Worm (Caenorhabditis elegans) whole organism, L1 larva: ENCODE results near the gene nspb-1.
A peak's percentile ranks its signal among the peaks of the same experiment; 100 is the strongest.

ENCODE experiments used
- C04F5.9 ChIP-seq: sonication (generic microtip); optimal IDR thresholded peaks from 2 replicates; lab custom pipeline; 2016; ENCODE audit warnings: missing genetic modification characterization, missing compliant biosample characterization
- C16A3.4 ChIP-seq: fragments of 150-350 bp; optimal IDR thresholded peaks from 2 replicates; lab custom pipeline; 2014; ENCODE audit warnings: missing biosample characterization, missing genetic modification characterization
- C34B4.2 ChIP-seq: sonication (generic microtip); optimal IDR thresholded peaks from 2 replicates; lab custom pipeline; 2017; ENCODE audit warnings: mild to moderate bottlenecking, missing genetic modification characterization, missing compliant biosample characterization
- F16B12.6 ChIP-seq: fragments of 150-350 bp; optimal IDR thresholded peaks from 2 replicates; lab custom pipeline; 2014; ENCODE audit warnings: missing biosample characterization, missing genetic modification characterization
- alr-1 ChIP-seq: fragments of 200-800 bp; sonication (Bioruptor generic); optimal IDR thresholded peaks from 2 replicates; lab custom pipeline; 2018; ENCODE audit warnings: borderline replicate concordance, mild to moderate bottlenecking, missing genetic modification characterization, missing compliant biosample characterization
- blmp-1 ChIP-seq: fragments of 150-350 bp; optimal IDR thresholded peaks from 2 replicates; lab custom pipeline; 2014; ENCODE audit warnings: missing biosample characterization, missing genetic modification characterization
- ceh-8 ChIP-seq: fragments of 200-800 bp; sonication (Bioruptor generic); optimal IDR thresholded peaks from 2 replicates; lab custom pipeline; 2018; ENCODE audit warnings: mild to moderate bottlenecking, missing genetic modification characterization, moderate library complexity, missing compliant biosample characterization
- ceh-90 ChIP-seq: sonication (generic microtip); optimal IDR thresholded peaks from 2 replicates; lab custom pipeline; 2016; ENCODE audit warnings: missing genetic modification characterization, missing compliant biosample characterization
- ces-1 ChIP-seq: fragments of 150-350 bp; optimal IDR thresholded peaks from 2 replicates; lab custom pipeline; 2014; ENCODE audit warnings: missing biosample characterization, missing genetic modification reagents, missing genetic modification characterization
- dpl-1 ChIP-seq, 3 experiments: fragments of 150-350 bp in 2 of 3; sonication (generic microtip) in 1 of 3; optimal IDR thresholded peaks; 2 replicates each; lab custom pipeline; 2014 to 2017; ENCODE audit warnings: missing biosample characterization in 3 of 3, missing genetic modification characterization in 3 of 3, missing genetic modification reagents in 3 of 3
- dsc-1 ChIP-seq: sonication (generic microtip); optimal IDR thresholded peaks from 2 replicates; lab custom pipeline; 2016; ENCODE audit warnings: mild to moderate bottlenecking, missing genetic modification characterization, missing compliant biosample characterization
- egl-13 ChIP-seq: sonication (generic microtip); optimal IDR thresholded peaks from 2 replicates; lab custom pipeline; 2016; ENCODE audit warnings: missing genotype, missing genetic modification reagents, missing genetic modification characterization, missing compliant biosample characterization
- elt-2 ChIP-seq: sonication (generic microtip); optimal IDR thresholded peaks from 2 replicates; lab custom pipeline; 2016; ENCODE audit warnings: missing genetic modification characterization, mild to moderate bottlenecking, inconsistent platforms, missing compliant biosample characterization, missing genetic modification reagents
- elt-3 ChIP-seq, 6 experiments: fragments of 150-350 bp in 1 of 6; sonication (generic microtip); optimal IDR thresholded peaks; 2 replicates each; lab custom pipeline; 2017 to 2018; ENCODE audit warnings: missing biosample characterization in 6 of 6, missing genetic modification characterization in 6 of 6, inconsistent platforms in 1 of 6
- ets-5 ChIP-seq: fragments of 200-800 bp; sonication (Bioruptor generic); IDR thresholded peaks from 2 replicates; pipeline ENCODE4 v1.3.6; 2022; ENCODE audit warnings: missing genetic modification characterization, missing compliant biosample characterization
- fkh-10 ChIP-seq: sonication (generic microtip); optimal IDR thresholded peaks from 2 replicates; lab custom pipeline; 2017; ENCODE audit warnings: missing biosample characterization, missing genetic modification reagents, missing genetic modification characterization
- fkh-4 ChIP-seq: sonication (generic microtip); optimal IDR thresholded peaks from 2 replicates; lab custom pipeline; 2016; ENCODE audit warnings: missing compliant biosample characterization, missing genetic modification characterization, borderline replicate concordance
- fos-1 ChIP-seq: fragments of 150-350 bp; optimal IDR thresholded peaks from 2 replicates; lab custom pipeline; 2014; ENCODE audit warnings: missing biosample characterization, missing genetic modification characterization
- hlh-17 ChIP-seq: fragments of 200-800 bp; sonication (Bioruptor generic); optimal IDR thresholded peaks from 2 replicates; lab custom pipeline; 2018; ENCODE audit warnings: missing genetic modification characterization, mild to moderate bottlenecking, missing compliant biosample characterization, moderate library complexity, borderline replicate concordance
- hlh-4 ChIP-seq: sonication (generic microtip); optimal IDR thresholded peaks from 2 replicates; lab custom pipeline; 2016; ENCODE audit warnings: mild to moderate bottlenecking, missing genetic modification characterization, missing compliant biosample characterization
- irx-1 ChIP-seq: sonication (generic microtip); optimal IDR thresholded peaks from 2 replicates; lab custom pipeline; 2016; ENCODE audit warnings: missing genetic modification characterization, missing compliant biosample characterization
- lin-14 ChIP-seq: fragments of 200-800 bp; sonication (Bioruptor generic); optimal IDR thresholded peaks from 2 replicates; lab custom pipeline; 2018; ENCODE audit warnings: mild to moderate bottlenecking, missing genetic modification characterization, moderate library complexity, missing compliant biosample characterization
- lsy-2 ChIP-seq, 2 experiments: fragments of 150-350 bp; optimal IDR thresholded peaks; 2 replicates each; lab custom pipeline; 2014; ENCODE audit warnings: missing biosample characterization in 2 of 2, missing genetic modification characterization in 2 of 2
- mef-2 ChIP-seq: fragments of 150-350 bp; optimal IDR thresholded peaks from 2 replicates; lab custom pipeline; 2014; ENCODE audit warnings: missing biosample characterization, missing genetic modification characterization
- nhr-11 ChIP-seq: fragments of 150-350 bp; optimal IDR thresholded peaks from 2 replicates; lab custom pipeline; 2014; ENCODE audit warnings: missing biosample characterization, missing genetic modification characterization
- nhr-12 ChIP-seq: sonication (generic microtip); optimal IDR thresholded peaks from 2 replicates; lab custom pipeline; 2017; ENCODE audit warnings: missing biosample characterization, missing genetic modification characterization
- nhr-19 ChIP-seq: fragments of 200-800 bp; sonication (Bioruptor generic); conservative IDR thresholded peaks from 2 replicates; pipeline ENCODE4 v1.3.6; 2022; ENCODE audit warnings: missing genetic modification characterization, missing compliant biosample characterization
- nhr-20 ChIP-seq: sonication (generic microtip); optimal IDR thresholded peaks from 2 replicates; lab custom pipeline; 2016; ENCODE audit warnings: mild to moderate bottlenecking, missing genetic modification characterization, missing compliant biosample characterization
- nhr-237 ChIP-seq: fragments of 150-350 bp; optimal IDR thresholded peaks from 2 replicates; lab custom pipeline; 2014; ENCODE audit warnings: missing biosample characterization, missing genetic modification characterization
- nhr-47 ChIP-seq: sonication (generic microtip); optimal IDR thresholded peaks from 2 replicates; lab custom pipeline; 2016; ENCODE audit warnings: mild to moderate bottlenecking, missing genetic modification characterization, moderate library complexity, missing compliant biosample characterization
- nhr-71 ChIP-seq: sonication (generic microtip); optimal IDR thresholded peaks from 2 replicates; lab custom pipeline; 2016; ENCODE audit warnings: mild to moderate bottlenecking, missing genetic modification characterization, moderate library complexity, missing compliant biosample characterization
- nhr-76 ChIP-seq: sonication (generic microtip); optimal IDR thresholded peaks from 2 replicates; lab custom pipeline; 2017; ENCODE audit warnings: missing biosample characterization, missing genetic modification characterization
- nhr-84 ChIP-seq: sonication (generic microtip); optimal IDR thresholded peaks from 2 replicates; lab custom pipeline; 2017; ENCODE audit warnings: missing biosample characterization, missing genetic modification characterization
- nhr-85 ChIP-seq: sonication (generic microtip); peaks from one replicate; lab custom pipeline; 2016; ENCODE audit warnings: missing genetic modification characterization, inconsistent platforms, missing compliant biosample characterization
- nhr-90 ChIP-seq: sonication (generic microtip); optimal IDR thresholded peaks from 2 replicates; lab custom pipeline; 2016; ENCODE audit warnings: mild to moderate bottlenecking, missing genetic modification characterization, missing compliant biosample characterization; ENCODE audit not compliant: poor library complexity
- pag-3 ChIP-seq: sonication (generic microtip); optimal IDR thresholded peaks from 2 replicates; lab custom pipeline; 2017; ENCODE audit warnings: missing genetic modification characterization, mild to moderate bottlenecking, missing compliant biosample characterization, antibody characterized with exemption, borderline replicate concordance; ENCODE audit not compliant: insufficient read depth
- pax-3 ChIP-seq: fragments of 200-800 bp; sonication (Bioruptor generic); optimal IDR thresholded peaks from 2 replicates; lab custom pipeline; 2018; ENCODE audit warnings: mild to moderate bottlenecking, missing genetic modification characterization, moderate library complexity, missing compliant biosample characterization
- snpc-4 ChIP-seq: fragments of 150-350 bp; optimal IDR thresholded peaks from 2 replicates; lab custom pipeline; 2014; ENCODE audit warnings: missing biosample characterization, missing genetic modification characterization
- snu-23 ChIP-seq: sonication (generic microtip); optimal IDR thresholded peaks from 2 replicates; lab custom pipeline; 2016; ENCODE audit warnings: missing genetic modification characterization, missing compliant biosample characterization
- sox-4 ChIP-seq: sonication (generic microtip); optimal IDR thresholded peaks from 2 replicates; lab custom pipeline; 2016; ENCODE audit warnings: missing genetic modification characterization, missing compliant biosample characterization
- sptf-1 ChIP-seq: fragments of 150-350 bp; optimal IDR thresholded peaks from 2 replicates; lab custom pipeline; 2014; ENCODE audit warnings: missing biosample characterization, missing genetic modification characterization
- swsn-7 ChIP-seq: sonication (generic microtip); optimal IDR thresholded peaks from 2 replicates; lab custom pipeline; 2016; ENCODE audit warnings: missing genetic modification characterization, missing compliant biosample characterization
- tlp-1 ChIP-seq: fragments of 150-350 bp; optimal IDR thresholded peaks from 2 replicates; lab custom pipeline; 2014; ENCODE audit warnings: missing biosample characterization, missing genetic modification characterization
- unc-130 ChIP-seq: fragments of 150-350 bp; optimal IDR thresholded peaks from 2 replicates; lab custom pipeline; 2017; ENCODE audit warnings: missing biosample characterization, missing genetic modification characterization, inconsistent platforms
- unc-30 ChIP-seq: sonication (generic microtip); optimal IDR thresholded peaks from 2 replicates; lab custom pipeline; 2017; ENCODE audit warnings: missing biosample characterization, missing genetic modification characterization
- unc-86 ChIP-seq: sonication (generic microtip); optimal IDR thresholded peaks from 2 replicates; lab custom pipeline; 2016; ENCODE audit warnings: missing genetic modification characterization, missing compliant biosample characterization
- unc-98 ChIP-seq: fragments of 200-800 bp; sonication (Bioruptor generic); IDR thresholded peaks from 2 replicates; pipeline ENCODE4 v1.3.6; 2022; ENCODE audit warnings: missing genetic modification characterization, missing compliant biosample characterization
- vab-15 ChIP-seq: sonication (generic microtip); optimal IDR thresholded peaks from 2 replicates; lab custom pipeline; 2017; ENCODE audit warnings: missing genotype, mild to moderate bottlenecking, missing genetic modification characterization, missing compliant biosample characterization
- xbp-1 ChIP-seq: sonication (generic microtip); optimal IDR thresholded peaks from 2 replicates; lab custom pipeline; 2016; ENCODE audit warnings: missing genetic modification characterization, missing compliant biosample characterization
- zip-4 ChIP-seq: fragments of 200-800 bp; sonication (Bioruptor generic); optimal IDR thresholded peaks from 2 replicates; lab custom pipeline; 2018; ENCODE audit warnings: mild to moderate bottlenecking, missing genetic modification characterization, moderate library complexity, missing compliant biosample characterization
- ztf-11 ChIP-seq, 2 experiments: sonication (generic microtip); optimal IDR thresholded peaks; 2 replicates each; lab custom pipeline; 2016 to 2017; ENCODE audit warnings: missing genetic modification characterization in 2 of 2, missing biosample characterization in 1 of 2, missing compliant biosample characterization in 1 of 2
- ztf-4 ChIP-seq: fragments of 150-350 bp; optimal IDR thresholded peaks from 2 replicates; lab custom pipeline; 2014; ENCODE audit warnings: missing biosample characterization, missing genetic modification characterization

The nspb-1 gene

DNA sequence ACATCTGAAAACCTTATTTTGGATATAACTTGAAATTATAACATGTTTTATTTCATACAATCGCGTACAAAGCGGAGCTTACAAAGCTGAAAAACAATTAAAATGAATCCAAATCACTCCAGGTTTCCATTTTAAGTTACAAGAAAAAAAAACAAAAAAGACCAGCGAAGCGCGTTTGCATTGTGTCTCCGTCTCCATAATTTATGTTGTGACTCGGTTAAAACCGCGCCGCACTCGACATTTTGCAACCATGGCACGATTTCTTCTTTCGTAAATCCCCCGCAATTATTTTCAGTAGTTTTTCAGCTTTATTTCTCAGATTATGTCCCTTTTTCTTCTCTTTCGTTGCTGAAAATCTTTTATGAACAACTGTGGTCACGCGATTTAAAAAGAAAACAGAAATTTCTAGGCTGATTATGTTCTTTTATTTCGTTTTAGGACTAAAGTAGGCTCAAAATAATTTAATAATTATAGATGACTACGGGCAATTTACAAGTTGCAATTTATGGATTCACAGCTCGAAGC lies 5.5 kb downstream of the nspb-1 start, which contains the start of the genes F38A5.2 and dnj-11:
TSS of gene F38A5.2 (minus strand) at position 4 of the 525 bp plus-strand sequence.
TSS of gene dnj-11 (plus strand) at position 475 of the 525 bp plus-strand sequence.
- TF ChIP-seq unc-86 (tag; lab: Kevin White, UChicago) (peak; percentile 80), ces-1 (GFP tag; lab: Kevin White, UChicago) (no peak), snu-23 (GFP tag; lab: Kevin White, UChicago) (peak; percentile 91), alr-1 (no peak), sox-4 (peak; percentile 42), nhr-84 (peak; percentile 19), hlh-4 (no peak), pax-3 (peak; percentile 48), C04F5.9 (peak; percentile 28), unc-98 (no peak), nhr-237 (tag; lab: Kevin White, UChicago) (peak; percentile 52), sptf-1 (tag; lab: Kevin White, UChicago) (no peak), ztf-11 (tag; optimal IDR thresholded peaks at IDR 0.05; lab: Kevin White, UChicago) (peak in 1 of 2 experiments; percentile 48), egl-13 (tag; lab: Kevin White, UChicago) (peak; percentile 56), xbp-1 (tag; lab: Kevin White, UChicago) (peak; percentile 86), ceh-90 (tag; lab: Kevin White, UChicago) (no peak), mef-2 (no peak), fkh-10 (GFP tag; lab: Kevin White, UChicago) (peak; percentile 65), nhr-11 (tag; lab: Kevin White, UChicago) (no peak), fos-1 (tag; lab: Kevin White, UChicago) (peak; percentile 62), lsy-2 (tag; optimal IDR thresholded peaks at IDR 0.05; lab: Kevin White, UChicago) (peak; percentile 87 to 93), tlp-1 (tag; lab: Kevin White, UChicago) (no peak), hlh-17 (GFP tag; lab: Kevin White, UChicago) (no peak), nhr-76 (tag; lab: Kevin White, UChicago) (no peak), F16B12.6 (tag; lab: Kevin White, UChicago) (peak; percentile 60), dsc-1 (tag; lab: Kevin White, UChicago) (peak; percentile 75), nhr-85 (tag; lab: Kevin White, UChicago) (peak; percentile 92), swsn-7 (peak; percentile 85), irx-1 (tag; lab: Kevin White, UChicago) (peak; percentile 75), nhr-12 (tag; lab: Kevin White, UChicago) (no peak), C34B4.2 (no peak), pag-3 (tag; lab: Kevin White, UChicago) (peak; percentile 26), zip-4 (GFP tag; lab: Kevin White, UChicago) (peak; percentile 58), C16A3.4 (tag; lab: Kevin White, UChicago) (peak; percentile 86), ceh-8 (GFP tag; lab: Kevin White, UChicago) (no peak), blmp-1 (peak; percentile 72), ets-5 (no peak), unc-130 (tag; lab: Kevin White, UChicago) (peak; percentile 90), dpl-1 (GFP tag; optimal IDR thresholded peaks at IDR 0.05; lab: Kevin White, UChicago) (peak; percentile 79 to 86 (median 83)), fkh-4 (tag; lab: Kevin White, UChicago) (no peak), nhr-19 (GFP tag; lab: Robert Waterston, UW) (peak; percentile 82), nhr-20 (tag; lab: Kevin White, UChicago) (peak; percentile 87), nhr-90 (tag; lab: Kevin White, UChicago) (peak; percentile 84), unc-30 (tag; lab: Kevin White, UChicago) (no peak), ztf-4 (peak; percentile 29), lin-14 (GFP tag; lab: Kevin White, UChicago) (peak; percentile 89), snpc-4 (tag; lab: Kevin White, UChicago) (peak; percentile 67), nhr-47 (tag; lab: Kevin White, UChicago) (peak; percentile 88), elt-3 (tag; optimal IDR thresholded peaks at IDR 0.05; lab: Kevin White, UChicago) (peak in 2 of 6 experiments; percentile 64 to 89), elt-2 (peak; percentile 37), nhr-71 (tag; lab: Kevin White, UChicago) (peak; percentile 90), vab-15 (tag; lab: Kevin White, UChicago) (peak; percentile 55)
